Worm (Caenorhabditis elegans) whole organism, L2 larva: ENCODE results near the gene B0238.9.

Source experiments
- C34F6.9 ChIP-seq: fragments of 150-350 bp; optimal IDR thresholded peaks from 2 replicates; lab custom pipeline; 2014; ENCODE audit warnings: missing biosample characterization, missing genetic modification characterization
- F13H6.1 ChIP-seq: sonication (generic microtip); optimal IDR thresholded peaks from 2 replicates; lab custom pipeline; 2016; ENCODE audit warnings: missing genetic modification characterization, missing compliant biosample characterization
- ZK546.5 ChIP-seq: sonication (generic microtip); optimal IDR thresholded peaks from 2 replicates; lab custom pipeline; 2017; ENCODE audit warnings: missing biosample characterization, missing genetic modification characterization
- alr-1 ChIP-seq: fragments of 150-350 bp; optimal IDR thresholded peaks from 2 replicates; lab custom pipeline; 2014; ENCODE audit warnings: missing biosample characterization, missing genetic modification characterization
- aly-2 ChIP-seq: fragments of 150-350 bp; optimal IDR thresholded peaks from 2 replicates; lab custom pipeline; 2014; ENCODE audit warnings: missing biosample characterization, missing genetic modification characterization
- ama-1 ChIP-seq: fragments of 150-350 bp; optimal IDR thresholded peaks from 2 replicates; lab custom pipeline; 2018; ENCODE audit warnings: inconsistent platforms
- blmp-1 ChIP-seq: sonication (generic microtip); optimal IDR thresholded peaks from 2 replicates; lab custom pipeline; 2017; ENCODE audit warnings: missing genetic modification characterization, mild to moderate bottlenecking, missing compliant biosample characterization, antibody characterized with exemption, moderate library complexity; ENCODE audit not compliant: insufficient read depth
- ceh-16 ChIP-seq: fragments of 150-350 bp; optimal IDR thresholded peaks from 2 replicates; lab custom pipeline; 2014; ENCODE audit warnings: missing biosample characterization, missing genetic modification characterization
- ceh-82 ChIP-seq: fragments of 150-350 bp; optimal IDR thresholded peaks from 2 replicates; lab custom pipeline; 2014; ENCODE audit warnings: missing biosample characterization, missing genetic modification characterization
- crh-2 ChIP-seq: sonication (generic microtip); optimal IDR thresholded peaks from 2 replicates; lab custom pipeline; 2017; ENCODE audit warnings: missing biosample characterization, missing genetic modification characterization
- dmd-4 ChIP-seq: sonication (generic microtip); optimal IDR thresholded peaks from 2 replicates; lab custom pipeline; 2017; ENCODE audit warnings: missing biosample characterization, missing genetic modification characterization
- egl-27 ChIP-seq: sonication (generic microtip); optimal IDR thresholded peaks from 3 replicates; lab custom pipeline; 2017; ENCODE audit warnings: missing biosample characterization, missing genetic modification reagents, missing genetic modification characterization
- elt-1 ChIP-seq: fragments of 150-350 bp; optimal IDR thresholded peaks from 2 replicates; lab custom pipeline; 2014; ENCODE audit warnings: missing biosample characterization, missing genetic modification characterization
- elt-3 ChIP-seq: sonication (generic microtip); optimal IDR thresholded peaks from 2 replicates; lab custom pipeline; 2017; ENCODE audit warnings: missing biosample characterization, missing genetic modification characterization
- gmeb-1 ChIP-seq: fragments of 150-350 bp; optimal IDR thresholded peaks from 2 replicates; lab custom pipeline; 2014; ENCODE audit warnings: missing biosample characterization, missing genetic modification characterization
- lin-11 ChIP-seq: fragments of 150-350 bp; sonication (generic microtip); optimal IDR thresholded peaks from 2 replicates; lab custom pipeline; 2014; ENCODE audit warnings: missing biosample characterization, missing genetic modification characterization, inconsistent platforms, mixed read lengths
- lin-13 ChIP-seq: fragments of 150-350 bp; optimal IDR thresholded peaks from 2 replicates; lab custom pipeline; 2014; ENCODE audit warnings: missing biosample characterization, missing genetic modification reagents, missing genetic modification characterization
- lin-39 ChIP-seq: fragments of 150-350 bp; optimal IDR thresholded peaks from 2 replicates; lab custom pipeline; 2014; ENCODE audit warnings: missing biosample characterization, missing genetic modification reagents, missing genetic modification characterization
- lsy-2 ChIP-seq, 2 experiments: fragments of 150-350 bp in 1 of 2; sonication (generic microtip) in 1 of 2; optimal IDR thresholded peaks; 2 replicates each; lab custom pipeline; 2014 to 2017; ENCODE audit warnings: missing biosample characterization in 2 of 2, missing genetic modification characterization in 2 of 2
- mbf-1 ChIP-seq: sonication (generic microtip); optimal IDR thresholded peaks from 2 replicates; lab custom pipeline; 2017; ENCODE audit warnings: missing biosample characterization, missing genetic modification characterization
- mdl-1 ChIP-seq, 2 experiments: fragments of 150-350 bp in 1 of 2; sonication (generic microtip) in 1 of 2; optimal IDR thresholded peaks; 2 replicates each; lab custom pipeline; 2017; ENCODE audit warnings: missing biosample characterization in 2 of 2, missing genetic modification characterization in 2 of 2
- nhr-10 ChIP-seq: sonication (generic microtip); optimal IDR thresholded peaks from 2 replicates; lab custom pipeline; 2017; ENCODE audit warnings: missing biosample characterization, missing genetic modification characterization
- nhr-11 ChIP-seq: fragments of 150-350 bp; optimal IDR thresholded peaks from 2 replicates; lab custom pipeline; 2014; ENCODE audit warnings: missing biosample characterization, missing genetic modification characterization
- nhr-21 ChIP-seq: fragments of 150-350 bp; optimal IDR thresholded peaks from 2 replicates; lab custom pipeline; 2014; ENCODE audit warnings: missing biosample characterization, missing genetic modification characterization
- nhr-23 ChIP-seq: fragments of 150-350 bp; optimal IDR thresholded peaks from 2 replicates; lab custom pipeline; 2014; ENCODE audit warnings: missing biosample characterization, missing genetic modification reagents, missing genetic modification characterization
- nhr-237 ChIP-seq: fragments of 150-350 bp; optimal IDR thresholded peaks from 2 replicates; lab custom pipeline; 2014; ENCODE audit warnings: missing biosample characterization, missing genetic modification characterization
- nhr-25 ChIP-seq: fragments of 150-350 bp; sonication (generic microtip); optimal IDR thresholded peaks from 3 replicates; lab custom pipeline; 2014; ENCODE audit warnings: missing biosample characterization, missing genetic modification characterization
- nhr-6 ChIP-seq: fragments of 150-350 bp; optimal IDR thresholded peaks from 2 replicates; lab custom pipeline; 2014; ENCODE audit warnings: missing biosample characterization, missing genetic modification characterization
- nhr-77 ChIP-seq: fragments of 150-350 bp; optimal IDR thresholded peaks from 2 replicates; lab custom pipeline; 2014; ENCODE audit warnings: missing biosample characterization, missing genetic modification characterization
- sma-9 ChIP-seq, 2 experiments: fragments of 150-350 bp in 1 of 2; sonication (generic microtip) in 1 of 2; optimal IDR thresholded peaks; 2 replicates each; lab custom pipeline; 2014 to 2016; ENCODE audit warnings: missing genetic modification characterization in 2 of 2, mild to moderate bottlenecking in 1 of 2, missing biosample characterization in 1 of 2, missing compliant biosample characterization in 1 of 2, missing genetic modification reagents in 1 of 2, moderate library complexity in 1 of 2
- snpc-4 ChIP-seq: fragments of 150-350 bp; optimal IDR thresholded peaks from 2 replicates; lab custom pipeline; 2014; ENCODE audit warnings: missing biosample characterization, missing genetic modification characterization
- unc-62 ChIP-seq: fragments of 150-350 bp; optimal IDR thresholded peaks from 2 replicates; lab custom pipeline; 2014; ENCODE audit warnings: missing biosample characterization, missing genetic modification reagents, missing genetic modification characterization
- ztf-11 ChIP-seq: sonication (generic microtip); optimal IDR thresholded peaks from 2 replicates; lab custom pipeline; 2017; ENCODE audit warnings: missing biosample characterization, missing genetic modification characterization
- ztf-4 ChIP-seq: fragments of 150-350 bp; optimal IDR thresholded peaks from 2 replicates; lab custom pipeline; 2014; ENCODE audit warnings: missing biosample characterization, missing genetic modification characterization

Gene B0238.9

ce11 chrV:5265581-5265980 lies 12.3 kb downstream of the B0238.9 start, which contains the start of the genes srt-69 and B0238.12:
TSS of gene srt-69 (minus strand) at chrV:5265681.
TSS of gene B0238.12 (plus strand) at chrV:5265844.
- TF ChIP-seq gmeb-1 (no peak), alr-1 (tag; lab: Kevin White, UChicago) (no peak), nhr-77 (tag; lab: Kevin White, UChicago) (no peak), nhr-23 (tag; lab: Kevin White, UChicago) (no peak)

- TF ChIP-seq snpc-4 (tag; lab: Kevin White, UChicago) (no peak), mbf-1 (tag; lab: Kevin White, UChicago) (no peak), nhr-21 (tag; lab: Kevin White, UChicago) (no peak), ceh-82 (tag; lab: Kevin White, UChicago) (no peak)
Measured at ce11 chrV:5262999-5263398, 14.9 kb downstream of the B0238.9 start, which contains the start of gene cest-30. TSS of gene cest-30 (minus strand) at chrV:5263099.

ce11 chrV:5259448-5259847 lies 18.5 kb downstream of the B0238.9 start, which contains the start of gene srt-70:
TSS of gene srt-70 (minus strand) at chrV:5259548.
- TF ChIP-seq lin-13 (GFP tag; lab: Kevin White, UChicago): no peak
- no peak for TF ChIP-seq ceh-16 (tag; lab: Kevin White, UChicago)
- no peak for TF ChIP-seq nhr-25 (tag; lab: Kevin White, UChicago)
- TF ChIP-seq mdl-1 (tag; optimal IDR thresholded peaks at IDR 0.05; lab: Kevin White, UChicago): no peak

- TF ChIP-seq nhr-10 (tag; lab: Kevin White, UChicago) (no peak), dmd-4 (tag; lab: Kevin White, UChicago) (no peak), lin-13 (GFP tag; lab: Kevin White, UChicago) (no peak), nhr-21 (tag; lab: Kevin White, UChicago) (no peak), nhr-11 (tag; lab: Kevin White, UChicago) (no peak), aly-2 (tag; lab: Kevin White, UChicago) (no peak), elt-1 (tag; lab: Kevin White, UChicago) (no peak), elt-3 (tag; lab: Kevin White, UChicago) (no peak), snpc-4 (tag; lab: Kevin White, UChicago) (no peak), ama-1 (lab: Kevin White, UChicago) (no peak), mbf-1 (tag; lab: Kevin White, UChicago) (no peak)
- TF ChIP-seq, all 48 proteins: peak for 0
Measured at ce11 chrV:5257358-5257757, 20.5 kb downstream of the B0238.9 start, which contains the start of gene srt-67. TSS of gene srt-67 (minus strand) at chrV:5257458.

ce11 chrV:5252016-5252415 lies 25.9 kb downstream of the B0238.9 start, which contains the start of gene srt-68:
TSS of gene srt-68 (minus strand) at chrV:5252116.
- TF ChIP-seq nhr-237 (tag; lab: Kevin White, UChicago) (no peak), lsy-2 (tag; optimal IDR thresholded peaks at IDR 0.05; lab: Kevin White, UChicago) (no peak), F13H6.1 (tag; lab: Kevin White, UChicago) (no peak), ztf-4 (tag; lab: Kevin White, UChicago) (no peak), crh-2 (tag; lab: Kevin White, UChicago) (no peak), nhr-6 (tag; lab: Kevin White, UChicago) (no peak), ZK546.5 (tag; lab: Kevin White, UChicago) (no peak)
- TF ChIP-seq, all 48 proteins: peak for 0

- TF ChIP-seq nhr-77 (tag; lab: Kevin White, UChicago): no peak
- TF ChIP-seq alr-1 (tag; lab: Kevin White, UChicago): no peak
- TF ChIP-seq lin-39 (tag; lab: Kevin White, UChicago): no peak
- no peak for TF ChIP-seq C34F6.9 (tag; lab: Kevin White, UChicago)
- no peak for TF ChIP-seq nhr-23 (tag; lab: Kevin White, UChicago)
- TF ChIP-seq ztf-11 (tag; lab: Kevin White, UChicago): no peak
- no peak for TF ChIP-seq blmp-1 (tag; lab: Kevin White, UChicago)
- TF ChIP-seq nhr-6 (tag; lab: Kevin White, UChicago): no peak
- TF ChIP-seq sma-9 (GFP tag; optimal IDR thresholded peaks at IDR 0.05; lab: Kevin White, UChicago): no peak
- no peak for TF ChIP-seq sma-9 (tag; optimal IDR thresholded peaks at IDR 0.05; lab: Kevin White, UChicago)
- no peak for TF ChIP-seq nhr-21 (tag; lab: Kevin White, UChicago)
- TF ChIP-seq unc-62: no peak
- no peak for TF ChIP-seq egl-27 (tag; lab: Kevin White, UChicago)
- TF ChIP-seq ceh-16 (tag; lab: Kevin White, UChicago): no peak
- TF ChIP-seq lin-11: no peak
- no peak for TF ChIP-seq mdl-1 (tag; optimal IDR thresholded peaks at IDR 0.05; lab: Kevin White, UChicago)
Measured at ce11 chrV:5243036-5243435, 34.9 kb downstream of the B0238.9 start, which contains the start of gene cest-35.1. TSS of gene cest-35.1 (minus strand) at chrV:5243136.
